Fruit fly (Drosophila melanogaster) whole organism, embryonic: ENCODE measurements around the gene alphaSnap.
A peak's percentile ranks its signal among the peaks of the same experiment; 100 is the strongest.

Experiments used
- Abd-B ChIP-seq: fragments of 200-800 bp; sonication (Bioruptor generic); optimal IDR thresholded peaks from 2 replicates; lab custom pipeline; 2018; ENCODE audit warnings: missing biosample characterization, mild to moderate bottlenecking, missing genetic modification characterization, moderate library complexity
- Adf1 ChIP-seq: fragments of 200-800 bp; sonication (Bioruptor generic); IDR thresholded peaks from 2 replicates; pipeline ENCODE4 v1.3.6; 2022; ENCODE audit warnings: missing biosample characterization, missing genetic modification characterization
- Antp ChIP-seq: fragments of 200-800 bp; sonication (Bioruptor generic); optimal IDR thresholded peaks from 3 replicates; lab custom pipeline; 2016; ENCODE audit warnings: missing biosample characterization, missing genetic modification characterization
- CG1024 ChIP-seq: fragments of 200-800 bp; sonication (Bioruptor generic); IDR thresholded peaks from 2 replicates; pipeline ENCODE4 v1.3.6; 2022; ENCODE audit warnings: missing biosample characterization, missing genetic modification characterization
- CG10321 ChIP-seq: fragments of 200-800 bp; sonication (Bioruptor generic); IDR thresholded peaks from 2 replicates; pipeline ENCODE4 v1.3.6; 2022; ENCODE audit warnings: missing biosample characterization, missing genetic modification characterization
- CG10431 ChIP-seq: fragments of 200-800 bp; sonication (Bioruptor generic); optimal IDR thresholded peaks from 3 replicates; lab custom pipeline; 2018; ENCODE audit warnings: missing biosample characterization, mild to moderate bottlenecking, missing genetic modification characterization
- CG10654 ChIP-seq: fragments of 200-800 bp; sonication (Bioruptor generic); optimal IDR thresholded peaks from 2 replicates; lab custom pipeline; 2016; ENCODE audit warnings: missing biosample characterization, missing genetic modification characterization
- CG11085 ChIP-seq: fragments of 200-800 bp; sonication (Bioruptor generic); IDR thresholded peaks from 2 replicates; pipeline ENCODE4 v1.3.6; 2022; ENCODE audit warnings: missing biosample characterization, missing genetic modification characterization
- CG11560 ChIP-seq: fragments of 200-800 bp; sonication (Bioruptor generic); IDR thresholded peaks from 3 replicates; pipeline ENCODE4 v1.3.6; 2022; ENCODE audit warnings: missing biosample characterization, missing genetic modification characterization
- CG12744 ChIP-seq: fragments of 200-800 bp; sonication (Bioruptor generic); optimal IDR thresholded peaks from 2 replicates; lab custom pipeline; 2016; ENCODE audit warnings: missing biosample characterization, missing genetic modification characterization
- CG14860 ChIP-seq: fragments of 200-800 bp; sonication (Bioruptor generic); IDR thresholded peaks from 3 replicates; pipeline ENCODE4 v1.3.6; 2022; ENCODE audit warnings: missing biosample characterization, missing genetic modification characterization; ENCODE audit not compliant: partially characterized antibody
- CG18011 ChIP-seq: fragments of 200-800 bp; sonication (Bioruptor generic); optimal IDR thresholded peaks from 2 replicates; lab custom pipeline; 2017; ENCODE audit warnings: missing biosample characterization, missing genetic modification characterization, mild to moderate bottlenecking, moderate library complexity, missing genotype
- CG2129 ChIP-seq: fragments of 200-800 bp; sonication (Bioruptor generic); IDR thresholded peaks from 2 replicates; pipeline ENCODE4 v1.3.6; 2022; ENCODE audit warnings: missing biosample characterization, missing genetic modification characterization; ENCODE audit not compliant: partially characterized antibody
- CG31441 ChIP-seq: fragments of 200-800 bp; sonication (Bioruptor generic); IDR thresholded peaks from 2 replicates; pipeline ENCODE4 v1.3.6; 2022; ENCODE audit warnings: missing biosample characterization, missing genetic modification characterization
- CG34224 ChIP-seq: fragments of 200-800 bp; sonication (Bioruptor generic); IDR thresholded peaks from 3 replicates; pipeline ENCODE4 v1.3.6; 2022; ENCODE audit warnings: missing biosample characterization, missing genetic modification characterization; ENCODE audit not compliant: partially characterized antibody
- CG3726 ChIP-seq: fragments of 200-800 bp; sonication (Bioruptor generic); IDR thresholded peaks from 3 replicates; pipeline ENCODE4, ENCODE4 v1.3.6; 2022; ENCODE audit warnings: missing biosample characterization, missing genetic modification characterization
- CG3838 ChIP-seq: fragments of 200-800 bp; sonication (Bioruptor generic); optimal IDR thresholded peaks from 3 replicates; lab custom pipeline; 2016; ENCODE audit warnings: missing biosample characterization, missing genetic modification characterization
- CG4282 ChIP-seq: fragments of 200-800 bp; sonication (Bioruptor generic); optimal IDR thresholded peaks from 2 replicates; lab custom pipeline; 2016; ENCODE audit warnings: missing biosample characterization, missing genetic modification characterization
- CG43689 ChIP-seq: fragments of 200-800 bp; sonication (Bioruptor generic); IDR thresholded peaks from 2 replicates; pipeline ENCODE4 v1.3.6; 2022; ENCODE audit warnings: missing biosample characterization, missing genetic modification characterization
- CG7271 ChIP-seq: fragments of 200-800 bp; sonication (Bioruptor generic); optimal IDR thresholded peaks from 2 replicates; lab custom pipeline; 2018; ENCODE audit warnings: missing biosample characterization, mild to moderate bottlenecking, missing genetic modification characterization, moderate library complexity
- CG7963 ChIP-seq: fragments of 200-800 bp; sonication (Bioruptor generic); IDR thresholded peaks from 3 replicates; pipeline ENCODE4 v1.3.6; 2022; ENCODE audit warnings: missing biosample characterization, missing genetic modification characterization; ENCODE audit not compliant: partially characterized antibody
- CG8089 ChIP-seq: fragments of 200-800 bp; sonication (Bioruptor generic); optimal IDR thresholded peaks from 3 replicates; lab custom pipeline; 2016; ENCODE audit warnings: missing biosample characterization, missing genetic modification characterization
- CG8765 ChIP-seq: fragments of 200-800 bp; sonication (Bioruptor generic); IDR thresholded peaks from 2 replicates; pipeline ENCODE4 v1.3.6; 2022; ENCODE audit warnings: missing biosample characterization, missing genetic modification characterization
- CG9817 ChIP-seq: fragments of 200-800 bp; sonication (Bioruptor generic); optimal IDR thresholded peaks from 2 replicates; lab custom pipeline; 2018; ENCODE audit warnings: missing biosample characterization, mild to moderate bottlenecking, missing genetic modification characterization, moderate library complexity
- CoRest ChIP-seq: fragments of 200-800 bp; sonication (Bioruptor generic); optimal IDR thresholded peaks from 3 replicates; lab custom pipeline; 2018; ENCODE audit warnings: missing biosample characterization, mild to moderate bottlenecking, missing genetic modification characterization, moderate library complexity
- Dad ChIP-seq: fragments of 200-800 bp; sonication (Bioruptor generic); optimal IDR thresholded peaks from 3 replicates; lab custom pipeline; 2016; ENCODE audit warnings: missing biosample characterization, missing genetic modification characterization
- Deaf1 ChIP-seq: fragments of 200-800 bp; optimal IDR thresholded peaks from 3 replicates; lab custom pipeline; 2019; ENCODE audit warnings: missing biosample characterization, mild to moderate bottlenecking, missing genetic modification characterization, moderate library complexity
- Dref ChIP-seq: fragments of 200-800 bp; sonication (Bioruptor generic); IDR thresholded peaks from 2 replicates; pipeline ENCODE4 v1.3.6; 2022; ENCODE audit warnings: missing biosample characterization, missing genetic modification characterization
- Mrtf ChIP-seq: fragments of 200-800 bp; sonication (Bioruptor generic); IDR thresholded peaks from 3 replicates; pipeline ENCODE4 v1.3.6; 2022; ENCODE audit warnings: missing biosample characterization, missing genetic modification characterization
- NK7.1 ChIP-seq: fragments of 200-800 bp; sonication (Bioruptor generic); optimal IDR thresholded peaks from 3 replicates; lab custom pipeline; 2016; ENCODE audit warnings: missing biosample characterization, missing genetic modification characterization
- ac ChIP-seq: fragments of 200-800 bp; sonication (Bioruptor generic); optimal IDR thresholded peaks from 3 replicates; lab custom pipeline; 2017; ENCODE audit warnings: missing biosample characterization, mild to moderate bottlenecking, missing genetic modification characterization
- chif ChIP-seq, 2 experiments: fragments of 200-800 bp; sonication (Bioruptor generic); optimal IDR thresholded peaks; 3 replicates each; lab custom pipeline; 2016; ENCODE audit warnings: missing biosample characterization in 2 of 2, missing genetic modification characterization in 2 of 2
- chm ChIP-seq: fragments of 200-800 bp; sonication (Bioruptor generic); IDR thresholded peaks from 2 replicates; pipeline ENCODE4 v1.3.6; 2022; ENCODE audit warnings: missing biosample characterization, missing genetic modification characterization
- dimm ChIP-seq: fragments of 200-800 bp; sonication (Bioruptor generic); IDR thresholded peaks from 2 replicates; pipeline ENCODE4 v1.3.6; 2022; ENCODE audit warnings: missing biosample characterization, missing genetic modification characterization
- dysf ChIP-seq: fragments of 200-800 bp; sonication (Bioruptor generic); IDR thresholded peaks from 3 replicates; pipeline ENCODE4 v1.3.6; 2022; ENCODE audit warnings: missing biosample characterization, missing genetic modification characterization
- eve ChIP-seq, 2 experiments: fragments of >200 bp; optimal IDR thresholded peaks; 2 replicates each; lab custom pipeline; 2017; ENCODE audit warnings: missing biosample characterization in 2 of 2, missing genetic modification characterization in 2 of 2
- eyg ChIP-seq: fragments of 200-800 bp; sonication (Bioruptor generic); optimal IDR thresholded peaks from 3 replicates; lab custom pipeline; 2016; ENCODE audit warnings: missing biosample characterization, missing genetic modification characterization
- kay ChIP-seq: fragments of 200-800 bp; sonication (Bioruptor generic); optimal IDR thresholded peaks from 2 replicates; lab custom pipeline; 2016; ENCODE audit warnings: missing biosample characterization, missing genetic modification characterization
- lab ChIP-seq: fragments of 200-800 bp; sonication (Bioruptor generic); optimal IDR thresholded peaks from 3 replicates; lab custom pipeline; 2017; ENCODE audit warnings: missing biosample characterization, missing genetic modification characterization, mild to moderate bottlenecking, moderate library complexity, missing genetic modification reagents
- phol ChIP-seq: fragments of 200-800 bp; sonication (Bioruptor generic); optimal IDR thresholded peaks from 3 replicates; lab custom pipeline; 2018; ENCODE audit warnings: missing biosample characterization, mild to moderate bottlenecking, missing genetic modification characterization, moderate library complexity
- psq ChIP-seq: fragments of 200-800 bp; sonication (Bioruptor generic); optimal IDR thresholded peaks from 2 replicates; lab custom pipeline; 2017; ENCODE audit warnings: missing biosample characterization, missing genetic modification characterization
- pzg ChIP-seq: fragments of 200-800 bp; sonication (Bioruptor generic); optimal IDR thresholded peaks from 3 replicates; lab custom pipeline; 2018; ENCODE audit warnings: missing biosample characterization, mild to moderate bottlenecking, missing genetic modification characterization, moderate library complexity
- ro ChIP-seq: fragments of 200-800 bp; sonication (Bioruptor generic); IDR thresholded peaks from 2 replicates; pipeline ENCODE4 v1.3.6; 2022; ENCODE audit warnings: missing biosample characterization, missing genetic modification characterization
- salm ChIP-seq: fragments of 200-800 bp; sonication (Bioruptor generic); optimal IDR thresholded peaks from 2 replicates; lab custom pipeline; 2018; ENCODE audit warnings: missing biosample characterization, mild to moderate bottlenecking, missing genetic modification characterization
- seq ChIP-seq: fragments of 200-800 bp; sonication (Bioruptor generic); IDR thresholded peaks from 2 replicates; pipeline ENCODE4 v1.3.6; 2022; ENCODE audit warnings: missing biosample characterization, missing genetic modification characterization
- sisA ChIP-seq: fragments of 200-800 bp; sonication (Bioruptor generic); IDR thresholded peaks from 2 replicates; pipeline ENCODE4 v1.3.6; 2022; ENCODE audit warnings: missing biosample characterization, missing genetic modification characterization
- sna ChIP-seq: fragments of 200-800 bp; sonication (Bioruptor generic); IDR thresholded peaks from 2 replicates; pipeline ENCODE4 v1.3.6; 2022; ENCODE audit warnings: missing biosample characterization, missing genetic modification characterization; ENCODE audit not compliant: partially characterized antibody
- so ChIP-seq: fragments of 200-800 bp; sonication (Bioruptor generic); IDR thresholded peaks from 3 replicates; pipeline ENCODE4 v1.3.6; 2022; ENCODE audit warnings: missing biosample characterization, missing genetic modification characterization
- trem ChIP-seq: fragments of 200-800 bp; optimal IDR thresholded peaks from 3 replicates; lab custom pipeline; 2019; ENCODE audit warnings: missing biosample characterization, mild to moderate bottlenecking, missing genetic modification characterization, moderate library complexity
- vnd ChIP-seq: fragments of 200-800 bp; sonication (Bioruptor generic); IDR thresholded peaks from 3 replicates; pipeline ENCODE4 v1.3.6; 2022; ENCODE audit warnings: missing biosample characterization, missing genetic modification characterization; ENCODE audit not compliant: partially characterized antibody

The alphaSnap gene

DNA sequence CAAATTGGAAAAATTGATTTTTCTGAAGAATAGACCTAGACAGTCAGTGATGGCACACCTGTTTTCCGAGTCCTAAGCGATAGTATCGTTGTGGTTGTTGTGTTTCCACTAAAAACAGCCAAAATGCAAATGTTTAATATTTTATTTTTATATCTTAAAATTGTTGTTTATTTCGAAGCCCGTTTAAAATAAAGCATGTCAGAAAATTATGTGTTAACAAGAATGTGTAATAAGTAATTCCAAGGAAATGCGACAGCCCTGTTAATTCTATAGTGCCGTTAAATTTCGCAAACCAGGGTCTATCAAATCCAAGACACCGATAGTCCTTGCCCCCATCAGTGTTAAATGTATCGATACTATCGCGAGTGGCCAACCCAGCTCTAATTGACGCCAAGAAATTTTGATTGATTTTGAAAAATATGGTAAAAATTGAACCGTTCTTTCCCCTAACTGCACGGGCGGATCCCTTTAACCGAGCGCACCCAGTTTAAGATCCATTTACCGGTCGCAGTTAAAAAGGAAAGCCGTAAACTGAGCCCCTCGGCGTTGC lies 11.3 kb upstream of the alphaSnap start, which contains the start of gene Pex23 (continued):
- TF ChIP-seq CG7271 (tag; lab: Kevin White, UChicago) = peak; percentile 37
- TF ChIP-seq CG8765 (GFP tag; lab: Robert Waterston, UW) = peak; percentile 81
- TF ChIP-seq Deaf1 (tag; lab: Kevin White, UChicago) = peak; percentile 65
- peak; percentile 17 for TF ChIP-seq CG12744 (GFP tag; lab: Kevin White, UChicago)
- TF ChIP-seq sna = peak; percentile 99
- peak; percentile 89 for TF ChIP-seq CoRest
- peak; percentile 69 for TF ChIP-seq CG11560 (tag; lab: Robert Waterston, UW)
- TF ChIP-seq CG14860 (GFP tag; lab: Robert Waterston, UW) = peak; percentile 97
- no peak for TF ChIP-seq eyg (GFP tag; lab: Kevin White, UChicago)
- peak; percentile 71 for TF ChIP-seq seq (GFP tag; lab: Robert Waterston, UW)
- TF ChIP-seq vnd (GFP tag; lab: Robert Waterston, UW) = peak; percentile 98
- TF ChIP-seq CG9817 (tag; lab: Kevin White, UChicago) = peak; percentile 80
- TF ChIP-seq chm (GFP tag; lab: Robert Waterston, UW) = peak; percentile 76
- no peak for TF ChIP-seq ac
- peak; percentile 63 for TF ChIP-seq psq (GFP tag; lab: Kevin White, UChicago)
- peak; percentile 64 for TF ChIP-seq CG1024 (GFP tag; lab: Robert Waterston, UW)
- no peak for TF ChIP-seq lab
- TF ChIP-seq Antp = peak; percentile 61
- no peak for TF ChIP-seq dimm (GFP tag; lab: Robert Waterston, UW)
- 0 out of 2 replicates have a peak, but pooled peaks have one; percentile 16 for TF ChIP-seq CG43689
- TF ChIP-seq trem (tag; lab: Kevin White, UChicago) = peak; percentile 87
- peak; percentile 90 for TF ChIP-seq Abd-B (GFP tag; lab: Kevin White, UChicago)
- peak; percentile 47; the same call in 1 of the 2 replicates for TF ChIP-seq ro (GFP tag; lab: Robert Waterston, UW)
- TF ChIP-seq Dad (GFP tag; lab: Kevin White, UChicago) = peak; percentile 80
- peak; percentile 15 for TF ChIP-seq salm
- TF ChIP-seq CG2129 (GFP tag; lab: Robert Waterston, UW) = peak; percentile 98
- peak; percentile 78 for TF ChIP-seq CG10654 (GFP tag; lab: Kevin White, UChicago)
- TF ChIP-seq pzg (GFP tag; lab: Kevin White, UChicago) = peak; percentile 81
- peak; percentile 28 for TF ChIP-seq CG4282 (GFP tag; lab: Kevin White, UChicago)
- TF ChIP-seq CG3726 (GFP tag; lab: Robert Waterston, UW) = 0 out of 3 replicates have a peak, but pooled peaks have one; percentile 53
- peak; percentile 77 for TF ChIP-seq dysf (GFP tag; lab: Robert Waterston, UW)
- TF ChIP-seq CG10431 (GFP tag; lab: Kevin White, UChicago) = peak; percentile 39
- peak; percentile 58 for TF ChIP-seq CG10321 (GFP tag; lab: Robert Waterston, UW)
- peak; percentile 59 for TF ChIP-seq CG18011 (GFP tag; lab: Kevin White, UChicago)
- TF ChIP-seq CG3838 = peak; percentile 50
- TF ChIP-seq NK7.1 (GFP tag; lab: Kevin White, UChicago) = peak; percentile 17
- peak; percentile 88 for TF ChIP-seq Dref (GFP tag; lab: Robert Waterston, UW)
- TF ChIP-seq Mrtf (GFP tag; lab: Robert Waterston, UW) = peak; percentile 57; the same call in 1 of the 3 replicates
- no peak for TF ChIP-seq CG8089
- TF ChIP-seq sisA (GFP tag; lab: Robert Waterston, UW) = peak; percentile 81
- TF ChIP-seq chif (GFP tag; optimal IDR thresholded peaks at IDR 0.05; lab: Kevin White, UChicago) = peak; percentile 44 to 57
- peak; percentile 98 for TF ChIP-seq CG34224
- TF ChIP-seq Adf1 (GFP tag; lab: Robert Waterston, UW) = peak; percentile 46
- no peak for TF ChIP-seq eve (GFP tag; optimal IDR thresholded peaks at IDR 0.05; lab: Kevin White, UChicago)
- peak; percentile 89 for TF ChIP-seq phol
- TF ChIP-seq CG7963 (GFP tag; lab: Robert Waterston, UW) = peak; percentile 79
- peak; percentile 73 for TF ChIP-seq kay (GFP tag; lab: Kevin White, UChicago)
- peak; percentile 56; the same call in 1 of the 3 replicates for TF ChIP-seq so (GFP tag; lab: Robert Waterston, UW)
- peak; percentile 74 for TF ChIP-seq CG11085 (GFP tag; lab: Robert Waterston, UW)
- TF ChIP-seq CG31441 (GFP tag; lab: Robert Waterston, UW) = peak; percentile 82
